Fruit fly (Drosophila melanogaster) whole organism, prepupa: ENCODE results near the gene CG9641.
A peak's percentile ranks its signal among the peaks of the same experiment; 100 is the strongest.

ENCODE experiments used
- Blimp-1 ChIP-seq: fragments of 200-800 bp; sonication (Bioruptor generic); optimal IDR thresholded peaks from 3 replicates; lab custom pipeline; 2017; ENCODE audit warnings: missing biosample characterization, missing genetic modification characterization, mild to moderate bottlenecking, moderate library complexity, missing genetic modification reagents
- CG10631 ChIP-seq: fragments of 200-800 bp; sonication (Bioruptor generic); optimal IDR thresholded peaks from 2 replicates; lab custom pipeline; 2016; ENCODE audit warnings: missing biosample characterization, missing genetic modification characterization
- CG10669 ChIP-seq: fragments of 200-800 bp; sonication (Bioruptor generic); optimal IDR thresholded peaks from 3 replicates; lab custom pipeline; 2018; ENCODE audit warnings: missing biosample characterization, mild to moderate bottlenecking, missing genetic modification characterization, moderate library complexity
- CG11294 ChIP-seq: fragments of 200-800 bp; sonication (Bioruptor generic); IDR thresholded peaks from 2 replicates; pipeline ENCODE4 v1.3.6; 2022; ENCODE audit warnings: missing biosample characterization, missing genetic modification characterization
- CG11762 ChIP-seq: fragments of 200-800 bp; sonication (Bioruptor generic); optimal IDR thresholded peaks from 3 replicates; lab custom pipeline; 2016; ENCODE audit warnings: missing biosample characterization, missing genetic modification characterization; ENCODE audit not compliant: insufficient read depth
- CG11902 ChIP-seq: fragments of 200-800 bp; sonication (Bioruptor generic); optimal IDR thresholded peaks from 3 replicates; lab custom pipeline; 2016; ENCODE audit warnings: missing biosample characterization, missing genetic modification characterization
- CG15336 ChIP-seq: fragments of 200-800 bp; sonication (Bioruptor generic); IDR thresholded peaks from 2 replicates; pipeline ENCODE4 v1.3.6; 2022; ENCODE audit warnings: missing biosample characterization, missing genetic modification characterization
- CG1621 ChIP-seq: fragments of 200-800 bp; sonication (Bioruptor generic); optimal IDR thresholded peaks from 3 replicates; lab custom pipeline; 2018; ENCODE audit warnings: missing biosample characterization, mild to moderate bottlenecking, missing genetic modification characterization
- CG16779 ChIP-seq: fragments of 200-800 bp; sonication (Bioruptor generic); optimal IDR thresholded peaks from 3 replicates; lab custom pipeline; 2017; ENCODE audit warnings: missing biosample characterization, mild to moderate bottlenecking, missing genetic modification characterization
- CG3032 ChIP-seq: fragments of 200-800 bp; optimal IDR thresholded peaks from 2 replicates; lab custom pipeline; 2019; ENCODE audit warnings: missing biosample characterization, mild to moderate bottlenecking, missing genetic modification characterization, moderate library complexity
- CG31627 ChIP-seq: fragments of 200-800 bp; sonication (Bioruptor generic); optimal IDR thresholded peaks from 3 replicates; lab custom pipeline; 2016; ENCODE audit warnings: missing biosample characterization, missing genetic modification characterization
- CG32006 ChIP-seq: fragments of 200-800 bp; sonication (Bioruptor generic); optimal IDR thresholded peaks from 3 replicates; lab custom pipeline; 2017; ENCODE audit warnings: missing biosample characterization, mild to moderate bottlenecking, missing genetic modification characterization
- CG34406 ChIP-seq: fragments of 200-800 bp; sonication (Bioruptor generic); optimal IDR thresholded peaks from 3 replicates; lab custom pipeline; 2016; ENCODE audit warnings: missing biosample characterization, missing genetic modification characterization
- CG3919 ChIP-seq: fragments of 200-800 bp; sonication (Bioruptor generic); optimal IDR thresholded peaks from 3 replicates; lab custom pipeline; 2016; ENCODE audit warnings: missing biosample characterization, missing genetic modification characterization
- CG4318 ChIP-seq: fragments of 200-800 bp; sonication (Bioruptor generic); optimal IDR thresholded peaks from 3 replicates; lab custom pipeline; 2017; ENCODE audit warnings: missing biosample characterization, mild to moderate bottlenecking, missing genetic modification characterization
- CG6163 ChIP-seq: fragments of 200-800 bp; sonication (Bioruptor generic); IDR thresholded peaks from 3 replicates; pipeline ENCODE4 v1.3.6; 2022; ENCODE audit warnings: missing biosample characterization, missing genetic modification characterization
- CG6276 ChIP-seq: fragments of 200-800 bp; sonication (Bioruptor generic); optimal IDR thresholded peaks from 2 replicates; lab custom pipeline; 2017; ENCODE audit warnings: missing biosample characterization, mild to moderate bottlenecking, missing genetic modification characterization
- CG6808 ChIP-seq: fragments of 200-800 bp; sonication (Bioruptor generic); optimal IDR thresholded peaks from 3 replicates; lab custom pipeline; 2017; ENCODE audit warnings: missing biosample characterization, missing genetic modification characterization, mild to moderate bottlenecking, moderate library complexity, missing genetic modification reagents
- CG6854 ChIP-seq: fragments of 200-800 bp; sonication (Bioruptor generic); optimal IDR thresholded peaks from 2 replicates; lab custom pipeline; 2017; ENCODE audit warnings: missing biosample characterization, mild to moderate bottlenecking, missing genetic modification characterization
- CG7368 ChIP-seq: fragments of 200-800 bp; sonication (Bioruptor generic); optimal IDR thresholded peaks from 3 replicates; lab custom pipeline; 2016; ENCODE audit warnings: missing biosample characterization, missing genetic modification characterization
- CG8119 ChIP-seq: fragments of 200-800 bp; sonication (Bioruptor generic); IDR thresholded peaks from 3 replicates; pipeline ENCODE4 v1.3.6; 2022; ENCODE audit warnings: missing biosample characterization, missing genetic modification characterization
- CG8319 ChIP-seq: fragments of 200-800 bp; sonication (Bioruptor generic); optimal IDR thresholded peaks from 3 replicates; lab custom pipeline; 2016; ENCODE audit warnings: missing biosample characterization, missing genetic modification characterization
- CG9139 ChIP-seq: fragments of 200-800 bp; sonication (Bioruptor generic); optimal IDR thresholded peaks from 3 replicates; lab custom pipeline; 2017; ENCODE audit warnings: missing biosample characterization, mild to moderate bottlenecking, missing genetic modification characterization
- Eip93F ChIP-seq: fragments of 200-800 bp; sonication (Bioruptor generic); optimal IDR thresholded peaks from 2 replicates; lab custom pipeline; 2016; ENCODE audit warnings: missing biosample characterization, mild to moderate bottlenecking, missing genetic modification characterization
- Ets21C ChIP-seq: fragments of 200-800 bp; sonication (Bioruptor generic); optimal IDR thresholded peaks from 3 replicates; lab custom pipeline; 2016; ENCODE audit warnings: missing biosample characterization, missing genetic modification characterization
- Ets96B ChIP-seq: fragments of 200-800 bp; optimal IDR thresholded peaks from 2 replicates; lab custom pipeline; 2019; ENCODE audit warnings: missing biosample characterization, mild to moderate bottlenecking, missing genetic modification characterization, moderate library complexity
- Gug ChIP-seq: fragments of 200-800 bp; sonication (Bioruptor generic); IDR thresholded peaks from 2 replicates; pipeline ENCODE4 v1.3.6; 2022; ENCODE audit warnings: missing biosample characterization, missing genetic modification characterization
- Hr38 ChIP-seq: sonication (Bioruptor generic); optimal IDR thresholded peaks from 2 replicates; lab custom pipeline; 2016; ENCODE audit warnings: missing biosample characterization, missing genetic modification characterization
- Hr39 ChIP-seq: fragments of 200-800 bp; sonication (Bioruptor generic); optimal IDR thresholded peaks from 2 replicates; lab custom pipeline; 2016; ENCODE audit warnings: missing biosample characterization, missing genetic modification characterization
- Hr4 ChIP-seq: fragments of 200-800 bp; sonication (Bioruptor generic); optimal IDR thresholded peaks from 3 replicates; lab custom pipeline; 2016; ENCODE audit warnings: missing biosample characterization, missing genetic modification characterization
- Lpt ChIP-seq: fragments of 200-800 bp; sonication (Bioruptor generic); optimal IDR thresholded peaks from 3 replicates; lab custom pipeline; 2016; ENCODE audit warnings: missing biosample characterization, missing genetic modification characterization
- Met ChIP-seq: fragments of 200-800 bp; sonication (Bioruptor generic); optimal IDR thresholded peaks from 3 replicates; lab custom pipeline; 2016; ENCODE audit warnings: missing biosample characterization, missing genetic modification characterization
- Smox ChIP-seq: fragments of 200-800 bp; sonication (Bioruptor generic); optimal IDR thresholded peaks from 3 replicates; lab custom pipeline; 2016; ENCODE audit warnings: missing biosample characterization, missing genetic modification characterization
- Sox102F ChIP-seq: fragments of 200-800 bp; sonication (Bioruptor generic); optimal IDR thresholded peaks from 2 replicates; lab custom pipeline; 2016; ENCODE audit warnings: missing biosample characterization, mild to moderate bottlenecking, missing genetic modification characterization
- Sox14 ChIP-seq: fragments of 200-800 bp; sonication (Bioruptor generic); optimal IDR thresholded peaks from 3 replicates; lab custom pipeline; 2016; ENCODE audit warnings: missing biosample characterization, missing genetic modification characterization
- Sox15 ChIP-seq: fragments of 200-800 bp; sonication (Bioruptor generic); optimal IDR thresholded peaks from 3 replicates; lab custom pipeline; 2016; ENCODE audit warnings: missing biosample characterization, missing genetic modification characterization
- acj6 ChIP-seq: fragments of 200-800 bp; sonication (Bioruptor generic); optimal IDR thresholded peaks from 3 replicates; lab custom pipeline; 2016; ENCODE audit warnings: missing biosample characterization, missing genetic modification characterization
- cyc ChIP-seq: fragments of 200-800 bp; sonication (Bioruptor generic); optimal IDR thresholded peaks from 3 replicates; lab custom pipeline; 2016; ENCODE audit warnings: missing biosample characterization, missing genetic modification characterization
- dac ChIP-seq: fragments of 200-800 bp; sonication (Bioruptor generic); optimal IDR thresholded peaks from 2 replicates; lab custom pipeline; 2017; ENCODE audit warnings: missing biosample characterization, mild to moderate bottlenecking, missing genetic modification characterization
- dsx ChIP-seq: fragments of 200-800 bp; optimal IDR thresholded peaks from 3 replicates; lab custom pipeline; 2019; ENCODE audit warnings: missing biosample characterization, mild to moderate bottlenecking, missing genetic modification characterization, moderate library complexity; ENCODE audit not compliant: poor library complexity, severe bottlenecking
- eg ChIP-seq: fragments of 200-800 bp; sonication (Bioruptor generic); IDR thresholded peaks from 3 replicates; pipeline ENCODE4 v1.3.6; 2022; ENCODE audit warnings: missing biosample characterization, missing genetic modification characterization
- esn ChIP-seq: fragments of 200-800 bp; sonication (Bioruptor generic); optimal IDR thresholded peaks from 2 replicates; lab custom pipeline; 2016; ENCODE audit warnings: missing biosample characterization, mild to moderate bottlenecking, missing genetic modification characterization, moderate library complexity
- fd59A ChIP-seq: fragments of 200-800 bp; sonication (Bioruptor generic); optimal IDR thresholded peaks from 2 replicates; lab custom pipeline; 2017; ENCODE audit warnings: missing biosample characterization, mild to moderate bottlenecking, missing genetic modification characterization, missing genetic modification reagents
- fd85E ChIP-seq: fragments of 200-800 bp; sonication (Bioruptor generic); optimal IDR thresholded peaks from 3 replicates; lab custom pipeline; 2016; ENCODE audit warnings: missing biosample characterization, missing genetic modification characterization
- lz ChIP-seq: fragments of 200-800 bp; sonication (Bioruptor generic); optimal IDR thresholded peaks from 3 replicates; lab custom pipeline; 2016; ENCODE audit warnings: missing biosample characterization, missing genetic modification characterization
- net ChIP-seq: fragments of 200-800 bp; sonication (Bioruptor generic); optimal IDR thresholded peaks from 3 replicates; lab custom pipeline; 2016; ENCODE audit warnings: missing biosample characterization, missing genetic modification characterization
- pdm3 ChIP-seq: fragments of 200-800 bp; sonication (Bioruptor generic); optimal IDR thresholded peaks from 3 replicates; lab custom pipeline; 2016; ENCODE audit warnings: missing biosample characterization, missing genetic modification characterization
- salr ChIP-seq, 2 experiments: fragments of 200-800 bp; sonication (Bioruptor generic); optimal IDR thresholded peaks; 3 replicates each; lab custom pipeline; 2016 to 2018; ENCODE audit warnings: missing biosample characterization in 2 of 2, missing genetic modification characterization in 2 of 2, mild to moderate bottlenecking in 1 of 2
- spab ChIP-seq: fragments of 200-800 bp; sonication (Bioruptor generic); optimal IDR thresholded peaks from 2 replicates; lab custom pipeline; 2017; ENCODE audit warnings: missing biosample characterization, mild to moderate bottlenecking, missing genetic modification characterization, missing genetic modification reagents
- ss ChIP-seq, 2 experiments: fragments of 200-800 bp; sonication (Bioruptor generic); optimal IDR thresholded peaks; 2 replicates in 1 of 2; 3 replicates in 1 of 2; lab custom pipeline; 2017 to 2018; ENCODE audit warnings: mild to moderate bottlenecking in 2 of 2, missing biosample characterization in 2 of 2, missing genetic modification characterization in 2 of 2, moderate library complexity in 1 of 2
- svp ChIP-seq: fragments of 200-800 bp; sonication (Bioruptor generic); peaks from one replicate; lab custom pipeline; 2016; ENCODE audit warnings: missing biosample characterization, missing genetic modification characterization
- topi ChIP-seq: fragments of 200-800 bp; sonication (Bioruptor generic); optimal IDR thresholded peaks from 3 replicates; lab custom pipeline; 2016; ENCODE audit warnings: missing biosample characterization, missing genetic modification characterization
- vri ChIP-seq: fragments of 200-800 bp; sonication (Bioruptor generic); optimal IDR thresholded peaks from 3 replicates; lab custom pipeline; 2016; ENCODE audit warnings: missing biosample characterization, mild to moderate bottlenecking, missing genetic modification characterization

CG9641 gene

DNA sequence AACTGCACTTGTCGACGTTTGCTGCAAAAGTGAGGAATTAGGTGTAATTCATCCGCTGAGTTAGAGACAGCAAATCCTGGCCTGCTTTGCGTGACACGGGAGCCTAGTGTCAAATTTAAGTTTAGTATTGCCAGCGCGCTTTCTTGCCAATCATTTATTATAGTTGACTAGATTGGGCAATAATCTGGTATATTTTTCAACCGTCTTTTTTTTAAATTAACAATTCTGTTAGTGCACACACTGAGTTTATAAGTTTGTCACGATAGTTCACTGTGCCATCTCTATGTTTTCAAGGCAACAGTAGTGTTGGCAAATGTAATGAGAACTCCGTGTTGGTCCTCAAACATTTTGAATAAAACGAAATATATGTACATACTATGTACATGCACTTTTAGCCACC is at the start of gene CG9641, which contains the start of gene CG3165:
Gene CG9641, minus strand, starts transcription at position 34 of the 400 bp plus-strand sequence.
Gene CG3165, plus strand, starts transcription at position 294 of the 400 bp plus-strand sequence.
- TF ChIP-seq Eip93F (GFP tag; lab: Kevin White, UChicago), result peak; percentile 64
- TF ChIP-seq CG6276, result no peak
- no peak for TF ChIP-seq CG3919
- TF ChIP-seq Ets96B, result peak; percentile 75
- TF ChIP-seq spab, result no peak
- no peak for TF ChIP-seq CG6808
- TF ChIP-seq CG11294 (GFP tag; lab: Robert Waterston, UW), result peak; percentile 66; the same call in 1 of the 2 replicates
- peak; percentile 78 for TF ChIP-seq CG11902 (GFP tag; lab: Kevin White, UChicago)
- TF ChIP-seq Sox15 (GFP tag; lab: Kevin White, UChicago), result peak; percentile 73
- no peak for TF ChIP-seq CG8319 (GFP tag; lab: Kevin White, UChicago)
- no peak for TF ChIP-seq Blimp-1
- peak; percentile 15 for TF ChIP-seq Hr38
- TF ChIP-seq CG9139 (GFP tag; lab: Kevin White, UChicago), result no peak
- TF ChIP-seq CG4318, result no peak
- no peak for TF ChIP-seq CG7368
- no peak for TF ChIP-seq dsx (GFP tag; lab: Kevin White, UChicago)
- no peak for TF ChIP-seq CG16779
- peak in 1 of 2 experiments; percentile 58 for TF ChIP-seq salr (GFP tag; optimal IDR thresholded peaks at IDR 0.05; lab: Kevin White, UChicago)
- TF ChIP-seq Sox102F (GFP tag; lab: Kevin White, UChicago), result no peak
- TF ChIP-seq CG15336 (GFP tag; lab: Robert Waterston, UW), result peak; percentile 83
- peak; percentile 86 for TF ChIP-seq CG3032 (tag; lab: Kevin White, UChicago)
- TF ChIP-seq CG8119 (GFP tag; lab: Robert Waterston, UW), result peak; percentile 76; the same call in 2 of the 3 replicates
- TF ChIP-seq esn, result peak; percentile 91
- no peak for TF ChIP-seq vri (GFP tag; lab: Kevin White, UChicago)
- no peak for TF ChIP-seq net (GFP tag; lab: Kevin White, UChicago)
- no peak for TF ChIP-seq svp (GFP tag; lab: Kevin White, UChicago)
- TF ChIP-seq CG6163 (GFP tag; lab: Robert Waterston, UW), result peak; percentile 80
- TF ChIP-seq Gug (GFP tag; lab: Robert Waterston, UW), result peak; percentile 82
- peak; percentile 92 for TF ChIP-seq lz (GFP tag; lab: Kevin White, UChicago)
- TF ChIP-seq CG34406 (GFP tag; lab: Kevin White, UChicago), result no peak
- no peak for TF ChIP-seq Hr39
- TF ChIP-seq Ets21C (GFP tag; lab: Kevin White, UChicago), result no peak
- TF ChIP-seq cyc (GFP tag; lab: Kevin White, UChicago), result peak; percentile 92
- peak; percentile 92 for TF ChIP-seq CG31627 (GFP tag; lab: Kevin White, UChicago)
- TF ChIP-seq Sox14 (GFP tag; lab: Kevin White, UChicago), result no peak
- TF ChIP-seq fd85E, result no peak
- no peak for TF ChIP-seq topi (GFP tag; lab: Kevin White, UChicago)
- TF ChIP-seq fd59A, result peak; percentile 74
- TF ChIP-seq Met (GFP tag; lab: Kevin White, UChicago), result no peak
- TF ChIP-seq pdm3 (GFP tag; lab: Kevin White, UChicago), result no peak
- TF ChIP-seq Lpt (GFP tag; lab: Kevin White, UChicago), result no peak
- no peak for TF ChIP-seq CG10669 (GFP tag; lab: Kevin White, UChicago)
- no peak for TF ChIP-seq CG32006 (GFP tag; lab: Kevin White, UChicago)
- peak; percentile 74 for TF ChIP-seq CG6854 (GFP tag; lab: Kevin White, UChicago)
- TF ChIP-seq dac (GFP tag; lab: Kevin White, UChicago), result no peak
- TF ChIP-seq Hr4 (GFP tag; lab: Kevin White, UChicago), result no peak
- TF ChIP-seq Smox (GFP tag; lab: Kevin White, UChicago), result no peak
- peak; percentile 72 for TF ChIP-seq CG11762 (GFP tag; lab: Kevin White, UChicago)
- no peak for TF ChIP-seq acj6 (GFP tag; lab: Kevin White, UChicago)
- TF ChIP-seq ss (GFP tag; optimal IDR thresholded peaks at IDR 0.05; lab: Kevin White, UChicago), result no peak
- peak; percentile 74 for TF ChIP-seq CG1621 (tag; lab: Kevin White, UChicago)
- TF ChIP-seq CG10631 (GFP tag; lab: Kevin White, UChicago), result no peak
- peak; percentile 83 for TF ChIP-seq eg (GFP tag; lab: Robert Waterston, UW)
